Fruit fly (Drosophila melanogaster) whole organism, embryonic: ENCODE measurements around the gene Irbp18.

Experiments used
- Ada2b ChIP-seq: fragments of 200-800 bp; sonication (Bioruptor generic); IDR thresholded peaks from 2 replicates; pipeline ENCODE4 v1.3.6; 2022; ENCODE audit warnings: missing biosample characterization, missing genetic modification characterization
- CG10267 ChIP-seq: fragments of 200-800 bp; sonication (Bioruptor generic); optimal IDR thresholded peaks from 2 replicates; lab custom pipeline; 2018; ENCODE audit warnings: missing biosample characterization, mild to moderate bottlenecking, missing genetic modification characterization, moderate library complexity
- CG10431 ChIP-seq: fragments of 200-800 bp; sonication (Bioruptor generic); optimal IDR thresholded peaks from 3 replicates; lab custom pipeline; 2018; ENCODE audit warnings: missing biosample characterization, mild to moderate bottlenecking, missing genetic modification characterization
- CG12769 ChIP-seq: fragments of 200-800 bp; sonication (Bioruptor generic); optimal IDR thresholded peaks from 2 replicates; lab custom pipeline; 2019; ENCODE audit warnings: missing biosample characterization, mild to moderate bottlenecking, missing genetic modification characterization, moderate library complexity
- CG14014 ChIP-seq: fragments of 200-800 bp; sonication (Bioruptor generic); IDR thresholded peaks from 2 replicates; pipeline ENCODE4 v1.3.6; 2022; ENCODE audit warnings: missing biosample characterization, missing genetic modification characterization
- CG15073 ChIP-seq: fragments of 200-800 bp; sonication (Bioruptor generic); optimal IDR thresholded peaks from 2 replicates; lab custom pipeline; 2016; ENCODE audit warnings: missing biosample characterization, missing genetic modification characterization
- CG15601 ChIP-seq: fragments of 200-800 bp; sonication (Bioruptor generic); optimal IDR thresholded peaks from 3 replicates; lab custom pipeline; 2019; ENCODE audit warnings: missing biosample characterization, mild to moderate bottlenecking, missing genetic modification characterization, moderate library complexity
- CG16813 ChIP-seq: fragments of 200-800 bp; sonication (Bioruptor generic); IDR thresholded peaks from 3 replicates; pipeline ENCODE4 v1.3.6; 2022; ENCODE audit warnings: missing biosample characterization, missing genetic modification characterization; ENCODE audit not compliant: partially characterized antibody
- CG2712 ChIP-seq: fragments of 200-800 bp; optimal IDR thresholded peaks from 3 replicates; lab custom pipeline; 2019; ENCODE audit warnings: missing biosample characterization, mild to moderate bottlenecking, missing genetic modification characterization, moderate library complexity
- CG4282 ChIP-seq: fragments of 200-800 bp; sonication (Bioruptor generic); optimal IDR thresholded peaks from 2 replicates; lab custom pipeline; 2016; ENCODE audit warnings: missing biosample characterization, missing genetic modification characterization
- CG6272 ChIP-seq: fragments of 200-800 bp; sonication (Bioruptor generic); IDR thresholded peaks from 2 replicates; pipeline ENCODE4 v1.3.6; 2022; ENCODE audit warnings: missing biosample characterization, missing genetic modification characterization
- CG6765 ChIP-seq: fragments of 200-800 bp; sonication (Bioruptor generic); optimal IDR thresholded peaks from 3 replicates; lab custom pipeline; 2017; ENCODE audit warnings: missing biosample characterization, mild to moderate bottlenecking, missing genetic modification characterization
- CG7357 ChIP-seq: fragments of 200-800 bp; sonication (Bioruptor generic); IDR thresholded peaks from 3 replicates; pipeline ENCODE4 v1.3.6; 2022; ENCODE audit warnings: missing biosample characterization, missing genetic modification characterization
- CG7928 ChIP-seq: fragments of 200-800 bp; sonication (Bioruptor generic); optimal IDR thresholded peaks from 2 replicates; lab custom pipeline; 2017; ENCODE audit warnings: missing biosample characterization, mild to moderate bottlenecking, missing genetic modification characterization
- CG8089 ChIP-seq: fragments of 200-800 bp; sonication (Bioruptor generic); optimal IDR thresholded peaks from 3 replicates; lab custom pipeline; 2016; ENCODE audit warnings: missing biosample characterization, missing genetic modification characterization
- CG9797 ChIP-seq: fragments of 200-800 bp; sonication (Bioruptor generic); optimal IDR thresholded peaks from 3 replicates; lab custom pipeline; 2018; ENCODE audit warnings: missing biosample characterization, mild to moderate bottlenecking, missing genetic modification characterization
- Chrac-16 ChIP-seq: fragments of 200-800 bp; sonication (Bioruptor generic); optimal IDR thresholded peaks from 3 replicates; lab custom pipeline; 2016; ENCODE audit warnings: missing biosample characterization, missing genetic modification characterization
- Dad ChIP-seq: fragments of 200-800 bp; sonication (Bioruptor generic); optimal IDR thresholded peaks from 3 replicates; lab custom pipeline; 2016; ENCODE audit warnings: missing biosample characterization, missing genetic modification characterization
- Doc3 ChIP-seq: fragments of 200-800 bp; sonication (Bioruptor generic); IDR thresholded peaks from 3 replicates; pipeline ENCODE4 v1.3.6; 2022; ENCODE audit warnings: missing biosample characterization, missing genetic modification characterization; ENCODE audit not compliant: partially characterized antibody
- ERR ChIP-seq: fragments of 200-800 bp; sonication (Bioruptor generic); optimal IDR thresholded peaks from 2 replicates; lab custom pipeline; 2016; ENCODE audit warnings: missing biosample characterization, missing genetic modification characterization
- Gug ChIP-seq: fragments of 200-800 bp; sonication (Bioruptor generic); IDR thresholded peaks from 4 replicates; pipeline ENCODE4 v1.3.6; 2022; ENCODE audit warnings: missing biosample characterization, missing genetic modification characterization
- HLH4C ChIP-seq: fragments of 200-800 bp; sonication (Bioruptor generic); IDR thresholded peaks from 3 replicates; pipeline ENCODE4 v1.3.6; 2022; ENCODE audit warnings: missing biosample characterization, missing genetic modification characterization; ENCODE audit not compliant: partially characterized antibody
- Hsf ChIP-seq: fragments of 200-800 bp; sonication (Bioruptor generic); optimal IDR thresholded peaks from 3 replicates; lab custom pipeline; 2016; ENCODE audit warnings: missing biosample characterization, missing genetic modification characterization
- Mad ChIP-seq: fragments of 200-800 bp; sonication (Bioruptor generic); optimal IDR thresholded peaks from 2 replicates; lab custom pipeline; 2016; ENCODE audit warnings: missing biosample characterization, missing genetic modification characterization
- NC2α ChIP-seq: fragments of 200-800 bp; sonication (Bioruptor generic); optimal IDR thresholded peaks from 2 replicates; lab custom pipeline; 2016; ENCODE audit warnings: missing biosample characterization, missing genetic modification characterization
- NFAT ChIP-seq: fragments of 200-800 bp; sonication (Bioruptor generic); IDR thresholded peaks from 2 replicates; pipeline ENCODE4 v1.3.6; 2022; ENCODE audit warnings: missing biosample characterization, missing genetic modification characterization
- Poxn ChIP-seq: fragments of 200-800 bp; sonication (Bioruptor generic); IDR thresholded peaks from 2 replicates; pipeline ENCODE4 v1.3.6; 2022; ENCODE audit warnings: missing biosample characterization, missing genetic modification characterization
- al ChIP-seq: fragments of 200-800 bp; sonication (Bioruptor generic); IDR thresholded peaks from 2 replicates; pipeline ENCODE4 v1.3.6; 2022; ENCODE audit warnings: missing biosample characterization, missing genetic modification characterization
- chif ChIP-seq, 2 experiments: fragments of 200-800 bp; sonication (Bioruptor generic); optimal IDR thresholded peaks; 3 replicates each; lab custom pipeline; 2016; ENCODE audit warnings: missing biosample characterization in 2 of 2, missing genetic modification characterization in 2 of 2
- chm ChIP-seq: fragments of 200-800 bp; sonication (Bioruptor generic); IDR thresholded peaks from 2 replicates; pipeline ENCODE4 v1.3.6; 2022; ENCODE audit warnings: missing biosample characterization, missing genetic modification characterization
- ci ChIP-seq: fragments of 200-800 bp; sonication (Bioruptor generic); IDR thresholded peaks from 3 replicates; pipeline ENCODE4 v1.3.6; 2022; ENCODE audit warnings: missing biosample characterization, missing genetic modification characterization
- crp ChIP-seq, 2 experiments: fragments of 200-800 bp; sonication (Bioruptor generic); optimal IDR thresholded peaks; 2 replicates in 1 of 2; 3 replicates in 1 of 2; lab custom pipeline; 2017; ENCODE audit warnings: missing biosample characterization in 2 of 2, missing genetic modification characterization in 2 of 2, mild to moderate bottlenecking in 1 of 2, moderate library complexity in 1 of 2
- ewg ChIP-seq: fragments of 200-800 bp; sonication (Bioruptor generic); optimal IDR thresholded peaks from 3 replicates; lab custom pipeline; 2017; ENCODE audit warnings: mild to moderate bottlenecking, missing biosample characterization, missing genetic modification reagents, missing genetic modification characterization
- fd102C ChIP-seq: fragments of 200-800 bp; sonication (Bioruptor generic); optimal IDR thresholded peaks from 2 replicates; lab custom pipeline; 2018; ENCODE audit warnings: missing biosample characterization, mild to moderate bottlenecking, missing genetic modification characterization, moderate library complexity
- ftz-f1 ChIP-seq: fragments of 200-800 bp; sonication (Bioruptor generic); optimal IDR thresholded peaks from 2 replicates; lab custom pipeline; 2016; ENCODE audit warnings: missing biosample characterization, missing genetic modification characterization
- fu2 ChIP-seq: fragments of 200-800 bp; sonication (Bioruptor generic); optimal IDR thresholded peaks from 2 replicates; lab custom pipeline; 2016; ENCODE audit warnings: missing biosample characterization, missing genetic modification characterization
- gem ChIP-seq: fragments of 200-800 bp; sonication (Bioruptor generic); optimal IDR thresholded peaks from 2 replicates; lab custom pipeline; 2019; ENCODE audit warnings: missing biosample characterization, mild to moderate bottlenecking, missing genetic modification characterization, moderate library complexity
- gro ChIP-seq: fragments of 200-800 bp; sonication (Bioruptor generic); optimal IDR thresholded peaks from 2 replicates; lab custom pipeline; 2016; ENCODE audit warnings: missing biosample characterization, missing genetic modification characterization
- jumu ChIP-seq: fragments of 200-800 bp; sonication (Bioruptor generic); optimal IDR thresholded peaks from 3 replicates; lab custom pipeline; 2016; ENCODE audit warnings: missing biosample characterization, missing genetic modification characterization
- kay ChIP-seq: fragments of 200-800 bp; sonication (Bioruptor generic); optimal IDR thresholded peaks from 2 replicates; lab custom pipeline; 2016; ENCODE audit warnings: missing biosample characterization, missing genetic modification characterization
- klu ChIP-seq: fragments of 200-800 bp; sonication (Bioruptor generic); IDR thresholded peaks from 2 replicates; pipeline ENCODE4 v1.3.6; 2022; ENCODE audit warnings: missing biosample characterization, missing genetic modification characterization
- lov ChIP-seq, 2 experiments: fragments of 200-800 bp in 1 of 2; fragments of >200 bp in 1 of 2; sonication (Bioruptor generic) in 1 of 2; IDR thresholded peaks in 1 of 2; optimal IDR thresholded peaks in 1 of 2; 2 replicates in 1 of 2; 3 replicates in 1 of 2; pipeline versions ENCODE4 v1.3.6 to Lab custom; 2017 to 2022; ENCODE audit warnings: missing biosample characterization in 1 of 2, missing genetic modification characterization in 1 of 2
- mam ChIP-seq: fragments of 200-800 bp; sonication (Bioruptor generic); optimal IDR thresholded peaks from 3 replicates; lab custom pipeline; 2016; ENCODE audit warnings: missing biosample characterization, missing genetic modification characterization
- nerfin-2 ChIP-seq: fragments of 200-800 bp; sonication (Bioruptor generic); IDR thresholded peaks from 2 replicates; pipeline ENCODE4 v1.3.6; 2022; ENCODE audit warnings: missing biosample characterization, missing genetic modification characterization; ENCODE audit not compliant: partially characterized antibody
- pb ChIP-seq: fragments of 200-800 bp; sonication (Bioruptor generic); optimal IDR thresholded peaks from 3 replicates; lab custom pipeline; 2016; ENCODE audit warnings: missing biosample characterization, missing genetic modification characterization
- ro ChIP-seq: fragments of 200-800 bp; sonication (Bioruptor generic); IDR thresholded peaks from 2 replicates; pipeline ENCODE4 v1.3.6; 2022; ENCODE audit warnings: missing biosample characterization, missing genetic modification characterization
- sob ChIP-seq: fragments of 200-800 bp; sonication (Bioruptor generic); IDR thresholded peaks from 2 replicates; pipeline ENCODE4 v1.3.6; 2022; ENCODE audit warnings: missing biosample characterization, missing genetic modification characterization
- vnd ChIP-seq: fragments of 200-800 bp; sonication (Bioruptor generic); IDR thresholded peaks from 3 replicates; pipeline ENCODE4 v1.3.6; 2022; ENCODE audit warnings: missing biosample characterization, missing genetic modification characterization; ENCODE audit not compliant: partially characterized antibody
- vvl ChIP-seq: fragments of 200-800 bp; sonication (Bioruptor generic); IDR thresholded peaks from 2 replicates; pipeline ENCODE4 v1.3.6; 2022; ENCODE audit warnings: missing biosample characterization, missing genetic modification characterization
- zen ChIP-seq: fragments of 200-800 bp; sonication (Bioruptor generic); optimal IDR thresholded peaks from 3 replicates; lab custom pipeline; 2018; ENCODE audit warnings: missing biosample characterization, mild to moderate bottlenecking, missing genetic modification characterization, moderate library complexity

The Irbp18 gene

dm6 chr3L:11123088-11123487 lies 25.1 kb upstream of the Irbp18 start, which contains the start of the genes Ufd1 and NaPi-III (continued):
- no peak for TF ChIP-seq Ada2b
- TF ChIP-seq CG10267 (tag; lab: Kevin White, UChicago), result peak; percentile 62
- peak; percentile 48; the same call in 1 of the 3 replicates for TF ChIP-seq ci (GFP tag; lab: Robert Waterston, UW)
- peak; percentile 59; the same call in 1 of the 2 replicates for TF ChIP-seq vvl (GFP tag; lab: Robert Waterston, UW)
- TF ChIP-seq Poxn, result no peak
- TF ChIP-seq CG15073 (GFP tag; lab: Kevin White, UChicago), result no peak
- peak; percentile 36 for TF ChIP-seq CG4282
- peak; percentile 51 for TF ChIP-seq ERR (GFP tag; lab: Kevin White, UChicago)
- TF ChIP-seq HLH4C (GFP tag; lab: Robert Waterston, UW), result peak; percentile 66; the same call in 2 of the 3 replicates
- peak; percentile 66 for TF ChIP-seq ftz-f1 (GFP tag; lab: Kevin White, UChicago)
- peak; percentile 59 for TF ChIP-seq nerfin-2 (GFP tag; lab: Robert Waterston, UW)
- peak; percentile 27; the same call in 1 of the 2 replicates for TF ChIP-seq CG6272 (GFP tag; lab: Robert Waterston, UW)
- no peak for TF ChIP-seq NC2α
- TF ChIP-seq fu2 (GFP tag; lab: Kevin White, UChicago), result peak; percentile 17
- TF ChIP-seq zen (tag; lab: Kevin White, UChicago), result peak; percentile 39
- peak; percentile 34 for TF ChIP-seq Hsf (GFP tag; lab: Kevin White, UChicago)
- 0 out of 2 replicates have a peak, but pooled peaks have one; percentile 19 for TF ChIP-seq al (GFP tag; lab: Robert Waterston, UW)
- TF ChIP-seq fd102C (GFP tag; lab: Kevin White, UChicago), result no peak
- TF ChIP-seq Doc3 (GFP tag; lab: Robert Waterston, UW), result peak; percentile 67
- peak; percentile 61; the same call in 2 of the 3 replicates for TF ChIP-seq vnd (GFP tag; lab: Robert Waterston, UW)
- peak; percentile 71 for TF ChIP-seq gro (GFP tag; lab: Kevin White, UChicago)
- TF ChIP-seq CG7357 (GFP tag; lab: Robert Waterston, UW), result no peak
- peak; percentile 42 for TF ChIP-seq Mad (GFP tag; lab: Kevin White, UChicago)
- peak; percentile 71 for TF ChIP-seq CG15601 (tag; lab: Kevin White, UChicago)
- TF ChIP-seq CG10431 (GFP tag; lab: Kevin White, UChicago), result peak; percentile 13
- TF ChIP-seq ro (GFP tag; lab: Robert Waterston, UW), result no peak
- peak; percentile 56 for TF ChIP-seq mam (GFP tag; lab: Kevin White, UChicago)
- TF ChIP-seq CG6765, result no peak
- peak; percentile 26; the same call in 1 of the 4 replicates for TF ChIP-seq Gug
- peak; percentile 59 for TF ChIP-seq Dad
- TF ChIP-seq NFAT (GFP tag; lab: Robert Waterston, UW), result peak; percentile 72
- 0 out of 2 replicates have a peak, but pooled peaks have one; percentile 21 for TF ChIP-seq CG14014 (GFP tag; lab: Robert Waterston, UW)
- TF ChIP-seq sob (GFP tag; lab: Robert Waterston, UW), result peak; percentile 68
- TF ChIP-seq chm (GFP tag; lab: Robert Waterston, UW), result peak; percentile 54; the same call in 1 of the 2 replicates
- peak; percentile 51 for TF ChIP-seq Chrac-16 (GFP tag; lab: Kevin White, UChicago)
- TF ChIP-seq chif (GFP tag; optimal IDR thresholded peaks at IDR 0.05; lab: Kevin White, UChicago), result peak in 1 of 2 experiments; percentile 35
- peak; percentile 15 for TF ChIP-seq kay
- no peak for TF ChIP-seq klu (GFP tag; lab: Robert Waterston, UW)
- TF ChIP-seq CG12769 (tag; lab: Kevin White, UChicago), result peak; percentile 67
- TF ChIP-seq jumu, result peak; percentile 79
- peak; percentile 56 for TF ChIP-seq CG2712 (tag; lab: Kevin White, UChicago)
- peak; percentile 94 for TF ChIP-seq CG9797 (GFP tag; lab: Kevin White, UChicago)
- TF ChIP-seq crp (GFP tag; optimal IDR thresholded peaks at IDR 0.05; lab: Kevin White, UChicago), result peak in 1 of 2 experiments; percentile 69
- peak; percentile 50 for TF ChIP-seq CG8089 (GFP tag; lab: Kevin White, UChicago)
- peak; percentile 79 for TF ChIP-seq ewg (GFP tag; lab: Kevin White, UChicago)
- peak; percentile 10 for TF ChIP-seq pb (GFP tag; lab: Kevin White, UChicago)
- no peak for TF ChIP-seq lov (optimal IDR thresholded peaks at IDR 0.05; lab: Kevin White, UChicago)
- peak; percentile 49; the same call in 1 of the 3 replicates for TF ChIP-seq lov (GFP tag; IDR thresholded peaks at IDR 0.05; lab: Robert Waterston, UW)
- peak; percentile 6 for TF ChIP-seq gem (tag; lab: Kevin White, UChicago)
- TF ChIP-seq CG16813, result peak; percentile 84
- TF ChIP-seq CG7928 (GFP tag; lab: Kevin White, UChicago), result peak; percentile 40
